Worm (Caenorhabditis elegans) whole organism, late embryonic: ENCODE results near the gene fbxa-115.

Source experiments
- ceh-30 ChIP-seq: fragments of 150-350 bp; optimal IDR thresholded peaks from 2 replicates; lab custom pipeline; 2014; ENCODE audit warnings: missing biosample characterization, missing genetic modification characterization
- nfya-1 ChIP-seq: sonication (generic microtip); optimal IDR thresholded peaks from 2 replicates; lab custom pipeline; 2017; ENCODE audit warnings: missing genetic modification characterization, mild to moderate bottlenecking, missing compliant biosample characterization, antibody characterized with exemption, moderate library complexity

DNA sequence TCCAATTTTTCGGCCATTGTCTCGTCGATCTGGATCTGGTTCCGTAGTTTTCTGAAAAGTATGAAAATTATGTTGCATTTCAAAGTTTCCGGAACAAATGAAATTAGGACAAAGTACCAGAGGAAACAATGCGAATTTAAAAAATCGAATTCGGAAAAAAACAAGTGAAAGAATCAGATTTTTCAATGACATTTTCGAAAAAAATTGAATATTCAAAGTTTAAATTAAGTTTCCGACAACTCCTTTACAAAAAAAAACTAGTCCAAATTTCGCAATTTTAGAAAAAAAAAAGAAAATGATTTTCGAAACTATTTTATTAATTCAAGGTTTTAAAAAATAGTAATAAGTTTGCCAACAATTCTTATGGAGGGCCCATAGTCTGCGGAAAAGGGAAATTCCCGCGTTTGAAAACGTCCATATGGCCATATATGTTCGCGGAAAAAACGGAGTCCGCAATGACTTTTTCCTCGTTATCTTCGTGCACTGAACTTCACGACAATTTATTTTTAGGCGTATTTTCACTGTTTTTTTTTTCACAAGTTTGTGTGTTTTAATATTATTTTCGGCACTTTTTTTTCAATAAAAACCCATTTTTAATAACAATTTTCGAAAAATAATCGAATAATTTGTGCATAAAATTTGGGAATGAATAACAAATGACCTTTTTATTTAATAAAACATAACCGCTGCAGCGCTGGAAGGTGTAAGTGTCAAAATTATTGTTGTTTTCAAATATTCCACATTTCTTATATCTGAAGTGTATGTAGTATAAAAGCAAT lies at the start of gene fbxa-115, which contains the start of gene Y113G7B.27:
- TF ChIP-seq ceh-30: no peak
- no peak for TF ChIP-seq nfya-1 (tag; lab: Kevin White, UChicago)
